Worm (Caenorhabditis elegans) whole organism, L4 larva: ENCODE measurements around the gene Y66A7A.4.

Source experiments
- daf-8 ChIP-seq: fragments of 200-800 bp; sonication (Bioruptor generic); IDR thresholded peaks from 2 replicates; pipeline ENCODE4 v1.3.6; 2022; ENCODE audit warnings: missing genetic modification characterization, missing compliant biosample characterization
- dpl-1 ChIP-seq: fragments of 150-350 bp; optimal IDR thresholded peaks from 2 replicates; lab custom pipeline; 2014; ENCODE audit warnings: missing biosample characterization, missing genetic modification reagents, missing genetic modification characterization
- fkh-10 ChIP-seq: fragments of 150-350 bp; optimal IDR thresholded peaks from 2 replicates; lab custom pipeline; 2014; ENCODE audit warnings: missing biosample characterization, missing genetic modification reagents, missing genetic modification characterization

ce11 chrIII:11580428-11580885 is 31.9 kb upstream of the Y66A7A.4 start, which contains the start of gene Y66D12A.7:
- TF ChIP-seq dpl-1 (GFP tag; lab: Kevin White, UChicago) (peak; percentile 79), daf-8 (GFP tag; lab: Robert Waterston, UW) (no peak), fkh-10 (no peak)
